Fruit fly (Drosophila melanogaster) whole organism, prepupa: Measurements from ENCODE around the gene CG13842.

Source experiments
- Blimp-1 ChIP-seq: fragments of 200-800 bp; sonication (Bioruptor generic); optimal IDR thresholded peaks from 3 replicates; lab custom pipeline; 2017; ENCODE audit warnings: missing biosample characterization, missing genetic modification characterization, mild to moderate bottlenecking, moderate library complexity, missing genetic modification reagents
- CG34406 ChIP-seq: fragments of 200-800 bp; sonication (Bioruptor generic); optimal IDR thresholded peaks from 3 replicates; lab custom pipeline; 2016; ENCODE audit warnings: missing biosample characterization, missing genetic modification characterization
- Eip78C ChIP-seq: fragments of 200-800 bp; sonication (Bioruptor generic); peaks from one replicate; lab custom pipeline; 2016; ENCODE audit warnings: missing biosample characterization, missing genetic modification characterization
- Hr39 ChIP-seq: fragments of 200-800 bp; sonication (Bioruptor generic); optimal IDR thresholded peaks from 2 replicates; lab custom pipeline; 2016; ENCODE audit warnings: missing biosample characterization, missing genetic modification characterization
- Lpt ChIP-seq: fragments of 200-800 bp; sonication (Bioruptor generic); optimal IDR thresholded peaks from 3 replicates; lab custom pipeline; 2016; ENCODE audit warnings: missing biosample characterization, missing genetic modification characterization

dm6 chr3R:22726771-22727455 lies 19.8 kb upstream of the CG13842 start, which contains the start of gene CG45049:
- TF ChIP-seq Blimp-1 (GFP tag; lab: Kevin White, UChicago) = no peak
- no peak for TF ChIP-seq CG34406 (GFP tag; lab: Kevin White, UChicago)
- TF ChIP-seq Eip78C (GFP tag; lab: Kevin White, UChicago) = peak; percentile 35
- TF ChIP-seq Lpt (GFP tag; lab: Kevin White, UChicago) = no peak
- TF ChIP-seq Hr39 (GFP tag; lab: Kevin White, UChicago) = peak; percentile 31
